Fruit fly (Drosophila melanogaster) whole organism, pupa: Measurements from ENCODE around the gene Septin2.

Source experiments
- CG34367 ChIP-seq: fragments of 200-800 bp; sonication (Bioruptor generic); optimal IDR thresholded peaks from 2 replicates; lab custom pipeline; 2018; ENCODE audit warnings: missing biosample characterization, mild to moderate bottlenecking, missing genetic modification characterization
- CG8159 ChIP-seq: fragments of 200-800 bp; sonication (Bioruptor generic); optimal IDR thresholded peaks from 3 replicates; lab custom pipeline; 2018; ENCODE audit warnings: missing biosample characterization, mild to moderate bottlenecking, missing genetic modification characterization, moderate library complexity
- CG9948 ChIP-seq: fragments of 200-800 bp; sonication (Bioruptor generic); optimal IDR thresholded peaks from 2 replicates; lab custom pipeline; 2018; ENCODE audit warnings: missing biosample characterization, mild to moderate bottlenecking, missing genetic modification characterization, moderate library complexity
- EcR ChIP-seq: fragments of 200-800 bp; sonication (Bioruptor generic); optimal IDR thresholded peaks from 3 replicates; lab custom pipeline; 2019; ENCODE audit warnings: missing biosample characterization, missing genetic modification characterization, mild to moderate bottlenecking, moderate library complexity, missing genetic modification reagents
- Snoo ChIP-seq: fragments of 200-800 bp; sonication (Bioruptor generic); optimal IDR thresholded peaks from 3 replicates; lab custom pipeline; 2017; ENCODE audit warnings: missing biosample characterization, mild to moderate bottlenecking, missing genetic modification characterization, inconsistent platforms
- gl ChIP-seq: fragments of 200-800 bp; sonication (Bioruptor generic); optimal IDR thresholded peaks from 2 replicates; lab custom pipeline; 2018; ENCODE audit warnings: missing biosample characterization, mild to moderate bottlenecking, missing genetic modification characterization

dm6 chr3R:20605562-20606155 lies 17.5 kb upstream of the Septin2 start:
- TF ChIP-seq Snoo (tag; lab: Kevin White, UChicago) (no peak), CG34367 (tag; lab: Kevin White, UChicago) (no peak), CG8159 (tag; lab: Kevin White, UChicago) (no peak), EcR (GFP tag; lab: Kevin White, UChicago) (no peak), gl (no peak), CG9948 (tag; lab: Kevin White, UChicago) (no peak)
